Fruit fly (Drosophila melanogaster): Measurements from ENCODE around the gene Ddc.

dm6 chr2L:19096361-19096760, 23.7 kb downstream of the Ddc start:
- TF ChIP-seq ey (GFP tag; optimal IDR thresholded peaks at IDR 0.05): no peak
- TF ChIP-seq CG32264 (GFP tag; optimal IDR thresholded peaks at IDR 0.05): no peak
- no peak for TF ChIP-seq Hr78 (GFP tag; optimal IDR thresholded peaks at IDR 0.05)
- TF ChIP-seq Mio (GFP tag; optimal IDR thresholded peaks at IDR 0.05): no peak
- TF ChIP-seq sv (GFP tag; optimal IDR thresholded peaks at IDR 0.05): no peak
- TF ChIP-seq br (GFP tag; optimal IDR thresholded peaks at IDR 0.05): no peak
- TF ChIP-seq h (GFP tag; optimal IDR thresholded peaks at IDR 0.05): no peak
- no peak for TF ChIP-seq dmrt93B (GFP tag; optimal IDR thresholded peaks at IDR 0.05)
- no peak for TF ChIP-seq tai (GFP tag; optimal IDR thresholded peaks at IDR 0.05)
- TF ChIP-seq Dif (GFP tag; optimal IDR thresholded peaks at IDR 0.05; ENCODE audit: partially characterized antibody): no peak
- no peak for TF ChIP-seq Rel (GFP tag; optimal IDR thresholded peaks at IDR 0.05)
- no peak for TF ChIP-seq Rel (tag; optimal IDR thresholded peaks at IDR 0.05)
- TF ChIP-seq Abd-B (GFP tag; optimal IDR thresholded peaks at IDR 0.05): no peak

All from whole organism, wandering third instar larva.